Worm (Caenorhabditis elegans) whole organism, L4 larva: ENCODE data around the gene hat-1.

Experiments
- F10B5.3 ChIP-seq: sonication (generic microtip); optimal IDR thresholded peaks from 2 replicates; lab custom pipeline; 2016; ENCODE audit warnings: mild to moderate bottlenecking, missing genetic modification characterization, missing compliant biosample characterization
- F37D6.2 ChIP-seq: sonication (generic microtip); optimal IDR thresholded peaks from 2 replicates; lab custom pipeline; 2016; ENCODE audit warnings: mild to moderate bottlenecking, missing genetic modification characterization, missing compliant biosample characterization
- F44E2.7 ChIP-seq: fragments of 200-800 bp; sonication (Bioruptor generic); IDR thresholded peaks from 2 replicates; pipeline ENCODE4 v2.1.2; 2022; ENCODE audit warnings: missing genetic modification characterization, missing compliant biosample characterization
- T26A8.4 ChIP-seq: fragments of 200-800 bp; sonication (Bioruptor generic); IDR thresholded peaks from 2 replicates; pipeline ENCODE4 v1.3.6; 2022; ENCODE audit warnings: missing genetic modification characterization, missing compliant biosample characterization
- Y5F2A.4 ChIP-seq: fragments of 200-800 bp; sonication (Bioruptor generic); optimal IDR thresholded peaks from 2 replicates; lab custom pipeline; 2018; ENCODE audit warnings: mild to moderate bottlenecking, missing genetic modification characterization, missing compliant biosample characterization
- Y75B8A.6 ChIP-seq: fragments of 200-800 bp; sonication (Bioruptor generic); IDR thresholded peaks from 2 replicates; pipeline ENCODE4 v1.3.6; 2022; ENCODE audit warnings: missing genetic modification reagents, missing genetic modification characterization, missing compliant biosample characterization
- aha-1 ChIP-seq: fragments of 150-350 bp; peaks from one replicate; lab custom pipeline; 2014; ENCODE audit warnings: missing biosample characterization, missing genetic modification characterization
- aly-2 ChIP-seq: sonication (generic microtip); optimal IDR thresholded peaks from 2 replicates; lab custom pipeline; 2018; ENCODE audit warnings: missing biosample characterization, missing genetic modification characterization
- arid-1 ChIP-seq: fragments of 200-800 bp; sonication (Bioruptor generic); conservative IDR thresholded peaks from 2 replicates; pipeline ENCODE4 v1.3.6; 2022; ENCODE audit warnings: missing genetic modification reagents, missing genetic modification characterization, missing compliant biosample characterization
- ceh-28 ChIP-seq: fragments of 150-350 bp; optimal IDR thresholded peaks from 2 replicates; lab custom pipeline; 2014; ENCODE audit warnings: missing biosample characterization, missing genetic modification reagents, missing genetic modification characterization
- ceh-32 ChIP-seq: sonication (generic microtip); optimal IDR thresholded peaks from 2 replicates; lab custom pipeline; 2016; ENCODE audit warnings: mild to moderate bottlenecking, missing genetic modification characterization, missing compliant biosample characterization; ENCODE audit not compliant: poor library complexity
- cey-2 ChIP-seq: sonication (generic microtip); optimal IDR thresholded peaks from 3 replicates; lab custom pipeline; 2017; ENCODE audit warnings: missing genetic modification characterization, mild to moderate bottlenecking, missing compliant biosample characterization, antibody characterized with exemption, borderline replicate concordance; ENCODE audit not compliant: insufficient read depth
- daf-12 ChIP-seq: fragments of 150-350 bp; optimal IDR thresholded peaks from 2 replicates; lab custom pipeline; 2014; ENCODE audit warnings: missing biosample characterization, missing genetic modification reagents, missing genetic modification characterization
- daf-16 ChIP-seq, 3 experiments: sonication (generic microtip); optimal IDR thresholded peaks; 2 replicates each; lab custom pipeline; 2016 to 2017; ENCODE audit warnings: missing genetic modification characterization in 3 of 3, missing genetic modification reagents in 3 of 3, mild to moderate bottlenecking in 2 of 3, missing compliant biosample characterization in 2 of 3, missing biosample characterization in 1 of 3, moderate library complexity in 1 of 3
- dmd-6 ChIP-seq: fragments of 200-800 bp; sonication (Bioruptor generic); IDR thresholded peaks from 2 replicates; pipeline ENCODE4 v1.3.6; 2022; ENCODE audit warnings: missing genetic modification reagents, missing genetic modification characterization, missing compliant biosample characterization
- fkh-10 ChIP-seq: fragments of 150-350 bp; optimal IDR thresholded peaks from 2 replicates; lab custom pipeline; 2014; ENCODE audit warnings: missing biosample characterization, missing genetic modification reagents, missing genetic modification characterization
- hlh-30 ChIP-seq: sonication (generic microtip); optimal IDR thresholded peaks from 2 replicates; lab custom pipeline; 2017; ENCODE audit warnings: antibody characterized with exemption, mild to moderate bottlenecking, missing genetic modification characterization, missing compliant biosample characterization; ENCODE audit not compliant: insufficient read depth
- hmg-1.1 ChIP-seq: fragments of 200-800 bp; sonication (Bioruptor generic); IDR thresholded peaks from 2 replicates; pipeline ENCODE4 v1.3.6; 2022; ENCODE audit warnings: missing genetic modification reagents, missing genetic modification characterization, missing compliant biosample characterization
- lin-13 ChIP-seq: fragments of 150-350 bp; optimal IDR thresholded peaks from 2 replicates; lab custom pipeline; 2014; ENCODE audit warnings: missing biosample characterization, missing genetic modification reagents, missing genetic modification characterization
- lsy-2 ChIP-seq, 2 experiments: fragments of 150-350 bp in 1 of 2; sonication (generic microtip) in 1 of 2; optimal IDR thresholded peaks; 2 replicates each; lab custom pipeline; 2014 to 2017; ENCODE audit warnings: missing biosample characterization in 2 of 2, missing genetic modification characterization in 2 of 2
- madf-9 ChIP-seq: fragments of 200-800 bp; sonication (Bioruptor generic); conservative IDR thresholded peaks from 2 replicates; pipeline ENCODE4 v1.3.6; 2022; ENCODE audit warnings: missing genetic modification reagents, missing genetic modification characterization, missing compliant biosample characterization
- mdl-1 ChIP-seq, 2 experiments: fragments of 150-350 bp in 1 of 2; sonication (generic microtip) in 1 of 2; optimal IDR thresholded peaks; 2 replicates each; lab custom pipeline; 2014 to 2017; ENCODE audit warnings: missing biosample characterization in 2 of 2, missing genetic modification characterization in 2 of 2
- mep-1 ChIP-seq: fragments of 150-350 bp; sonication (generic microtip); optimal IDR thresholded peaks from 3 replicates; lab custom pipeline; 2014; ENCODE audit warnings: missing biosample characterization, missing genetic modification characterization
- mxl-3 ChIP-seq: fragments of 200-800 bp; sonication (Bioruptor generic); optimal IDR thresholded peaks from 2 replicates; lab custom pipeline; 2018; ENCODE audit warnings: mild to moderate bottlenecking, missing genetic modification characterization, missing compliant biosample characterization
- nhr-10 ChIP-seq: fragments of 150-350 bp; optimal IDR thresholded peaks from 2 replicates; lab custom pipeline; 2014; ENCODE audit warnings: missing biosample characterization, missing genetic modification characterization
- nhr-237 ChIP-seq: sonication (generic microtip); optimal IDR thresholded peaks from 2 replicates; lab custom pipeline; 2017; ENCODE audit warnings: missing biosample characterization, missing genetic modification characterization
- nhr-48 ChIP-seq: sonication (generic microtip); optimal IDR thresholded peaks from 2 replicates; lab custom pipeline; 2016; ENCODE audit warnings: mild to moderate bottlenecking, missing genetic modification characterization, missing compliant biosample characterization
- pqm-1 ChIP-seq: sonication (generic microtip); optimal IDR thresholded peaks from 2 replicates; lab custom pipeline; 2017; ENCODE audit warnings: missing biosample characterization, missing genetic modification characterization
- rbr-2 ChIP-seq: sonication (generic microtip); optimal IDR thresholded peaks from 2 replicates; lab custom pipeline; 2016; ENCODE audit warnings: missing genotype, missing genetic modification characterization, missing compliant biosample characterization
- set-16 ChIP-seq: fragments of 200-800 bp; sonication (Bioruptor generic); IDR thresholded peaks from 2 replicates; pipeline ENCODE4 v1.3.6; 2022; ENCODE audit warnings: missing genetic modification reagents, missing genetic modification characterization, missing compliant biosample characterization
- spr-1 ChIP-seq: sonication (generic microtip); optimal IDR thresholded peaks from 2 replicates; lab custom pipeline; 2016; ENCODE audit warnings: mild to moderate bottlenecking, missing genetic modification characterization, missing compliant biosample characterization
- tra-1 ChIP-seq: fragments of 200-800 bp; sonication (Bioruptor generic); IDR thresholded peaks from 2 replicates; pipeline ENCODE4 v1.3.6; 2022; ENCODE audit warnings: missing genetic modification reagents, missing genetic modification characterization, missing compliant biosample characterization
- unc-130 ChIP-seq: sonication (generic microtip); optimal IDR thresholded peaks from 2 replicates; lab custom pipeline; 2016; ENCODE audit warnings: missing genetic modification reagents, missing genetic modification characterization, missing compliant biosample characterization
- unc-62 ChIP-seq, 3 experiments: fragments of 150-350 bp in 1 of 3; sonication (generic microtip); optimal IDR thresholded peaks in 2 of 3; peaks in 1 of 3; 1 replicate in 1 of 3; 2 replicates in 2 of 3; lab custom pipeline; 2014 to 2017; ENCODE audit warnings: missing biosample characterization in 3 of 3, missing genetic modification characterization in 3 of 3, missing genetic modification reagents in 3 of 3, missing genotype in 1 of 3
- zfp-2 ChIP-seq: sonication (generic microtip); optimal IDR thresholded peaks from 2 replicates; lab custom pipeline; 2016; ENCODE audit warnings: mild to moderate bottlenecking, missing genetic modification characterization, missing compliant biosample characterization
- zfp-3 ChIP-seq: fragments of 200-800 bp; sonication (Bioruptor generic); conservative IDR thresholded peaks from 2 replicates; pipeline ENCODE4 v1.3.6; 2022; ENCODE audit warnings: missing genetic modification reagents, missing genetic modification characterization, missing compliant biosample characterization
- zip-2 ChIP-seq: fragments of 150-350 bp; optimal IDR thresholded peaks from 2 replicates; lab custom pipeline; 2014; ENCODE audit warnings: missing biosample characterization, missing genetic modification characterization
- ztf-11 ChIP-seq: fragments of 150-350 bp; optimal IDR thresholded peaks from 2 replicates; lab custom pipeline; 2014; ENCODE audit warnings: missing biosample characterization, missing genetic modification characterization
- ztf-7 ChIP-seq: fragments of 150-350 bp; optimal IDR thresholded peaks from 2 replicates; lab custom pipeline; 2014; ENCODE audit warnings: missing biosample characterization, missing genetic modification characterization

hat-1 gene

DNA sequence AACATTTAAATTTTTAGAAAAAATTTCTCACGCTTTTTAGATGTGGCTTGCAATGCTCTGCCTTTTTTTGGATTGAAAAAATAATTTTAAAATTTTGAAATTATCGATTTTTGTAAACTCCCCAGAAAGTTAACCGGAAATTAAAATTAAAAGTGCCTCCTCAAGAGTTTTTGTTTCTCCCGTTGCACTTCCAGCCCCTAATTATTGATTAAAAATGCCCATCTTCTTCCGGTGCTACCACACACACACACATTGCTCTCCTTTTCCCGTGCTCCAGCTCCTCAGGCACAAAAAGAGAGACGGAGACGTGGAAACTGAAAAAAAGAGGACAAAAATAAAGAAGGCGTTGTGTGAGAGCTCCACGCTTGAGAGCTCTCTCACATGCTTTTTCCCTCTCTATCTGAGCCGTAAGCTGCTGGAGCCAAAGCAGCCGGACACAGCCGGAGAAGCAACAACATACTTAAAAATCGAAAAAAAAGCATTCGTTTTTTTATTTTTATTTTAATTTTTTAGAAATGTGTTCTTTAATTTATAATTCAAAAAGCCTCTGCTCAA, 39.6 kb downstream of the hat-1 start:
- TF ChIP-seq hlh-30 (tag; lab: Kevin White, UChicago), result peak; percentile 38
- peak in 1 of 2 experiments; percentile 62 for TF ChIP-seq unc-62 (GFP tag; optimal IDR thresholded peaks at IDR 0.05 in 1 of 2; lab: Kevin White, UChicago)
- no peak for TF ChIP-seq unc-62 (tag; optimal IDR thresholded peaks at IDR 0.05; lab: Kevin White, UChicago)
- TF ChIP-seq hmg-1.1, result 0 out of 2 replicates have a peak, but pooled peaks have one; percentile 33
- TF ChIP-seq aha-1, result peak; percentile 78
- TF ChIP-seq madf-9 (GFP tag; lab: Robert Waterston, UW), result no peak
- TF ChIP-seq ztf-11 (tag; lab: Kevin White, UChicago), result no peak
- no peak for TF ChIP-seq Y5F2A.4 (GFP tag; lab: Kevin White, UChicago)
- TF ChIP-seq zip-2 (tag; lab: Kevin White, UChicago), result no peak
- TF ChIP-seq tra-1 (GFP tag; lab: Robert Waterston, UW), result no peak
- no peak for TF ChIP-seq cey-2 (tag; lab: Kevin White, UChicago)
- peak; percentile 24; the same call in 1 of the 2 replicates for TF ChIP-seq set-16
- TF ChIP-seq nhr-10, result no peak
- TF ChIP-seq zfp-2 (tag; lab: Kevin White, UChicago), result no peak
- TF ChIP-seq ztf-7 (tag; lab: Kevin White, UChicago), result no peak
- TF ChIP-seq fkh-10 (GFP tag; lab: Kevin White, UChicago), result peak; percentile 33
- no peak for TF ChIP-seq Y75B8A.6 (GFP tag; lab: Robert Waterston, UW)
- peak; percentile 15 for TF ChIP-seq rbr-2 (tag; lab: Kevin White, UChicago)
- no peak for TF ChIP-seq mep-1 (tag; lab: Kevin White, UChicago)
- TF ChIP-seq unc-130, result no peak
- TF ChIP-seq ceh-28 (tag; lab: Kevin White, UChicago), result peak; percentile 57
- TF ChIP-seq F37D6.2, result no peak
- no peak for TF ChIP-seq spr-1 (tag; lab: Kevin White, UChicago)
- no peak for TF ChIP-seq daf-16 (GFP tag; optimal IDR thresholded peaks at IDR 0.05; lab: Kevin White, UChicago)
- TF ChIP-seq daf-16 (tag; optimal IDR thresholded peaks at IDR 0.05; lab: Kevin White, UChicago), result no peak
- no peak for TF ChIP-seq F44E2.7 (GFP tag; lab: Robert Waterston, UW)
- TF ChIP-seq F10B5.3 (tag; lab: Kevin White, UChicago), result no peak
- no peak for TF ChIP-seq aly-2 (tag; lab: Kevin White, UChicago)
- no peak for TF ChIP-seq T26A8.4 (GFP tag; lab: Robert Waterston, UW)
- no peak for TF ChIP-seq dmd-6
- no peak for TF ChIP-seq mxl-3 (GFP tag; lab: Kevin White, UChicago)
- TF ChIP-seq lsy-2 (tag; optimal IDR thresholded peaks at IDR 0.05; lab: Kevin White, UChicago), result peak in 1 of 2 experiments; percentile 10
- TF ChIP-seq mdl-1 (tag; optimal IDR thresholded peaks at IDR 0.05; lab: Kevin White, UChicago), result peak in 1 of 2 experiments; percentile 21

DNA sequence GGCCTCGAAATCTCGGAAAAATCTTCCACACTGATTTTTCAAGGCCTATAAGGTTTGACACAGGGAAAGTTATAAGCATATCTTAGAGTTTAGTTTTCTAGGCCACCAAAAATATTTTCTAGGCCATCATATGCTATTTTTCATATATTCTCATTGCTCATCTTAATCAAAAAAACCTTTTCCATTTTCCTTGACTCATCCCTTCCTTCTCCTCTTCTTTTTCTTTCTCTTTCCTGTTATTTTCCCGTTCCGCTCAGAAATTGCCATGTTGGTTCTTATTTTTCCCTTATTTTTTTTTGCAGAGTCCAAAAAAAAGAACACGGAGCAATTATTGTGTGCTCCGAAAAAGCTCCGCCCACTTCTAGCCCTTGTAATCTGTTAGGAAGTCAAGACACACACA, 42.4 kb downstream of the hat-1 start, which contains the start of gene tbc-8:
tbc-8 (plus strand) TSS at position 301 of the 400 bp plus-strand sequence.
- TF ChIP-seq aha-1 (peak; percentile 48), rbr-2 (tag; lab: Kevin White, UChicago) (no peak), mxl-3 (GFP tag; lab: Kevin White, UChicago) (no peak), unc-130 (no peak), arid-1 (GFP tag; lab: Robert Waterston, UW) (no peak)
- TF ChIP-seq, all 104 proteins: peak for 1

DNA sequence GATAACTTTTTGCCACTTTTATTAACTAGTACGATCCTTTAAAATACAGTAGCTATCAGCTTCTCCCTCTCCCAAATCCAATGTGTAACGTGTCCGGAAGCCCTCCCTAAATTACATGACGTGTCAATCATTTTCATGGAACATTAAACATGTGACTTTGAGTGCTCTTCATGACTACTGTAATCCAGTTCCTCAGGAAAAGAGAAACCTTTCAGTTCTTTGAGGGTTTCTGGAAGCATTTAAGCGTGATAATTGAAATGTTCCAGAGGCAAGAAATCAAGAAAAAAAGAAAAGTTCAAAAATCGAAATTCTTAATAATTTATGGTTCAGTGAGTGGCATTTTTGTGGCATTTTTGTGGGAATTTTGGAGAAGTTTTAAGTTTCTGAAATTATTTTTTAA, 44.1 kb downstream of the hat-1 start:
- TF ChIP-seq ceh-32 (tag; lab: Kevin White, UChicago) (no peak), aly-2 (tag; lab: Kevin White, UChicago) (no peak), zfp-3 (GFP tag; lab: Robert Waterston, UW) (no peak), daf-12 (tag; lab: Kevin White, UChicago) (no peak), unc-130 (no peak), pqm-1 (tag; lab: Kevin White, UChicago) (no peak), nhr-48 (tag; lab: Kevin White, UChicago) (no peak), arid-1 (GFP tag; lab: Robert Waterston, UW) (no peak), mdl-1 (tag; optimal IDR thresholded peaks at IDR 0.05; lab: Kevin White, UChicago) (no peak), lin-13 (no peak), nhr-237 (no peak)
